Worm (Caenorhabditis elegans) whole organism, L1 larva: Measurements from ENCODE around the gene ugt-30.
A peak's percentile ranks its signal among the peaks of the same experiment; 100 is the strongest.

Experiments used
- F16B12.6 ChIP-seq: fragments of 150-350 bp; optimal IDR thresholded peaks from 2 replicates; lab custom pipeline; 2014; ENCODE audit warnings: missing biosample characterization, missing genetic modification characterization
- ceh-90 ChIP-seq: sonication (generic microtip); optimal IDR thresholded peaks from 2 replicates; lab custom pipeline; 2016; ENCODE audit warnings: missing genetic modification characterization, missing compliant biosample characterization
- lin-14 ChIP-seq: fragments of 200-800 bp; sonication (Bioruptor generic); optimal IDR thresholded peaks from 2 replicates; lab custom pipeline; 2018; ENCODE audit warnings: mild to moderate bottlenecking, missing genetic modification characterization, moderate library complexity, missing compliant biosample characterization
- nhr-12 ChIP-seq: sonication (generic microtip); optimal IDR thresholded peaks from 2 replicates; lab custom pipeline; 2017; ENCODE audit warnings: missing biosample characterization, missing genetic modification characterization
- nhr-85 ChIP-seq: sonication (generic microtip); peaks from one replicate; lab custom pipeline; 2016; ENCODE audit warnings: missing genetic modification characterization, inconsistent platforms, missing compliant biosample characterization
- skn-1 ChIP-seq: fragments of 150-350 bp; optimal IDR thresholded peaks from 2 replicates; lab custom pipeline; 2014; ENCODE audit warnings: missing biosample characterization, missing genetic modification characterization
- sox-4 ChIP-seq: sonication (generic microtip); optimal IDR thresholded peaks from 2 replicates; lab custom pipeline; 2016; ENCODE audit warnings: missing genetic modification characterization, missing compliant biosample characterization
- unc-30 ChIP-seq: sonication (generic microtip); optimal IDR thresholded peaks from 2 replicates; lab custom pipeline; 2017; ENCODE audit warnings: missing biosample characterization, missing genetic modification characterization
- ztf-11 ChIP-seq, 2 experiments: sonication (generic microtip); optimal IDR thresholded peaks; 2 replicates each; lab custom pipeline; 2016 to 2017; ENCODE audit warnings: missing genetic modification characterization in 2 of 2, missing biosample characterization in 1 of 2, missing compliant biosample characterization in 1 of 2

ugt-30 gene

ce11 chrV:15072738-15073137, 52.3 kb downstream of the ugt-30 start:
- TF ChIP-seq nhr-85 (tag; lab: Kevin White, UChicago) (no peak), lin-14 (GFP tag; lab: Kevin White, UChicago) (peak; percentile 64), skn-1 (no peak), nhr-12 (tag; lab: Kevin White, UChicago) (no peak), ztf-11 (tag; optimal IDR thresholded peaks at IDR 0.05; lab: Kevin White, UChicago) (no peak), unc-30 (tag; lab: Kevin White, UChicago) (no peak), ceh-90 (tag; lab: Kevin White, UChicago) (no peak), sox-4 (tag; lab: Kevin White, UChicago) (no peak), F16B12.6 (tag; lab: Kevin White, UChicago) (no peak)
